Fruit fly (Drosophila melanogaster) whole organism, prepupa: ENCODE data around the gene Myt1.

Experiments
- Blimp-1 ChIP-seq: fragments of 200-800 bp; sonication (Bioruptor generic); optimal IDR thresholded peaks from 3 replicates; lab custom pipeline; 2017; ENCODE audit warnings: missing biosample characterization, missing genetic modification characterization, mild to moderate bottlenecking, moderate library complexity, missing genetic modification reagents
- CG10669 ChIP-seq: fragments of 200-800 bp; sonication (Bioruptor generic); optimal IDR thresholded peaks from 3 replicates; lab custom pipeline; 2018; ENCODE audit warnings: missing biosample characterization, mild to moderate bottlenecking, missing genetic modification characterization, moderate library complexity
- CG11294 ChIP-seq: fragments of 200-800 bp; sonication (Bioruptor generic); IDR thresholded peaks from 2 replicates; pipeline ENCODE4 v1.3.6; 2022; ENCODE audit warnings: missing biosample characterization, missing genetic modification characterization
- CG11902 ChIP-seq: fragments of 200-800 bp; sonication (Bioruptor generic); optimal IDR thresholded peaks from 3 replicates; lab custom pipeline; 2016; ENCODE audit warnings: missing biosample characterization, missing genetic modification characterization
- CG15336 ChIP-seq: fragments of 200-800 bp; sonication (Bioruptor generic); IDR thresholded peaks from 2 replicates; pipeline ENCODE4 v1.3.6; 2022; ENCODE audit warnings: missing biosample characterization, missing genetic modification characterization
- CG16779 ChIP-seq: fragments of 200-800 bp; sonication (Bioruptor generic); optimal IDR thresholded peaks from 3 replicates; lab custom pipeline; 2017; ENCODE audit warnings: missing biosample characterization, mild to moderate bottlenecking, missing genetic modification characterization
- CG3032 ChIP-seq: fragments of 200-800 bp; optimal IDR thresholded peaks from 2 replicates; lab custom pipeline; 2019; ENCODE audit warnings: missing biosample characterization, mild to moderate bottlenecking, missing genetic modification characterization, moderate library complexity
- CG31627 ChIP-seq: fragments of 200-800 bp; sonication (Bioruptor generic); optimal IDR thresholded peaks from 3 replicates; lab custom pipeline; 2016; ENCODE audit warnings: missing biosample characterization, missing genetic modification characterization
- CG32006 ChIP-seq: fragments of 200-800 bp; sonication (Bioruptor generic); optimal IDR thresholded peaks from 3 replicates; lab custom pipeline; 2017; ENCODE audit warnings: missing biosample characterization, mild to moderate bottlenecking, missing genetic modification characterization
- CG34406 ChIP-seq: fragments of 200-800 bp; sonication (Bioruptor generic); optimal IDR thresholded peaks from 3 replicates; lab custom pipeline; 2016; ENCODE audit warnings: missing biosample characterization, missing genetic modification characterization
- CG3919 ChIP-seq: fragments of 200-800 bp; sonication (Bioruptor generic); optimal IDR thresholded peaks from 3 replicates; lab custom pipeline; 2016; ENCODE audit warnings: missing biosample characterization, missing genetic modification characterization
- CG4318 ChIP-seq: fragments of 200-800 bp; sonication (Bioruptor generic); optimal IDR thresholded peaks from 3 replicates; lab custom pipeline; 2017; ENCODE audit warnings: missing biosample characterization, mild to moderate bottlenecking, missing genetic modification characterization
- CG6163 ChIP-seq: fragments of 200-800 bp; sonication (Bioruptor generic); IDR thresholded peaks from 3 replicates; pipeline ENCODE4 v1.3.6; 2022; ENCODE audit warnings: missing biosample characterization, missing genetic modification characterization
- CG6276 ChIP-seq: fragments of 200-800 bp; sonication (Bioruptor generic); optimal IDR thresholded peaks from 2 replicates; lab custom pipeline; 2017; ENCODE audit warnings: missing biosample characterization, mild to moderate bottlenecking, missing genetic modification characterization
- CG6792 ChIP-seq: fragments of 200-800 bp; sonication (Bioruptor generic); optimal IDR thresholded peaks from 3 replicates; lab custom pipeline; 2016; ENCODE audit warnings: missing biosample characterization, missing genetic modification characterization
- CG6808 ChIP-seq: fragments of 200-800 bp; sonication (Bioruptor generic); optimal IDR thresholded peaks from 3 replicates; lab custom pipeline; 2017; ENCODE audit warnings: missing biosample characterization, missing genetic modification characterization, mild to moderate bottlenecking, moderate library complexity, missing genetic modification reagents
- CG7368 ChIP-seq: fragments of 200-800 bp; sonication (Bioruptor generic); optimal IDR thresholded peaks from 3 replicates; lab custom pipeline; 2016; ENCODE audit warnings: missing biosample characterization, missing genetic modification characterization
- CG8119 ChIP-seq: fragments of 200-800 bp; sonication (Bioruptor generic); IDR thresholded peaks from 3 replicates; pipeline ENCODE4 v1.3.6; 2022; ENCODE audit warnings: missing biosample characterization, missing genetic modification characterization
- CG8319 ChIP-seq: fragments of 200-800 bp; sonication (Bioruptor generic); optimal IDR thresholded peaks from 3 replicates; lab custom pipeline; 2016; ENCODE audit warnings: missing biosample characterization, missing genetic modification characterization
- Eip75B ChIP-seq: fragments of 200-800 bp; sonication (Bioruptor generic); optimal IDR thresholded peaks from 3 replicates; lab custom pipeline; 2016; ENCODE audit warnings: missing biosample characterization, missing genetic modification characterization
- Eip78C ChIP-seq: fragments of 200-800 bp; sonication (Bioruptor generic); peaks from one replicate; lab custom pipeline; 2016; ENCODE audit warnings: missing biosample characterization, missing genetic modification characterization
- Eip93F ChIP-seq: fragments of 200-800 bp; sonication (Bioruptor generic); optimal IDR thresholded peaks from 2 replicates; lab custom pipeline; 2016; ENCODE audit warnings: missing biosample characterization, mild to moderate bottlenecking, missing genetic modification characterization
- Ets96B ChIP-seq: fragments of 200-800 bp; optimal IDR thresholded peaks from 2 replicates; lab custom pipeline; 2019; ENCODE audit warnings: missing biosample characterization, mild to moderate bottlenecking, missing genetic modification characterization, moderate library complexity
- Hr38 ChIP-seq: sonication (Bioruptor generic); optimal IDR thresholded peaks from 2 replicates; lab custom pipeline; 2016; ENCODE audit warnings: missing biosample characterization, missing genetic modification characterization
- Hr39 ChIP-seq: fragments of 200-800 bp; sonication (Bioruptor generic); optimal IDR thresholded peaks from 2 replicates; lab custom pipeline; 2016; ENCODE audit warnings: missing biosample characterization, missing genetic modification characterization
- Hr4 ChIP-seq: fragments of 200-800 bp; sonication (Bioruptor generic); optimal IDR thresholded peaks from 3 replicates; lab custom pipeline; 2016; ENCODE audit warnings: missing biosample characterization, missing genetic modification characterization
- Met ChIP-seq: fragments of 200-800 bp; sonication (Bioruptor generic); optimal IDR thresholded peaks from 3 replicates; lab custom pipeline; 2016; ENCODE audit warnings: missing biosample characterization, missing genetic modification characterization
- OdsH ChIP-seq: fragments of 200-800 bp; sonication (Bioruptor generic); optimal IDR thresholded peaks from 3 replicates; lab custom pipeline; 2016; ENCODE audit warnings: missing biosample characterization, missing genetic modification characterization
- Sox102F ChIP-seq: fragments of 200-800 bp; sonication (Bioruptor generic); optimal IDR thresholded peaks from 2 replicates; lab custom pipeline; 2016; ENCODE audit warnings: missing biosample characterization, mild to moderate bottlenecking, missing genetic modification characterization
- Sox14 ChIP-seq: fragments of 200-800 bp; sonication (Bioruptor generic); optimal IDR thresholded peaks from 3 replicates; lab custom pipeline; 2016; ENCODE audit warnings: missing biosample characterization, missing genetic modification characterization
- Sox15 ChIP-seq: fragments of 200-800 bp; sonication (Bioruptor generic); optimal IDR thresholded peaks from 3 replicates; lab custom pipeline; 2016; ENCODE audit warnings: missing biosample characterization, missing genetic modification characterization
- acj6 ChIP-seq: fragments of 200-800 bp; sonication (Bioruptor generic); optimal IDR thresholded peaks from 3 replicates; lab custom pipeline; 2016; ENCODE audit warnings: missing biosample characterization, missing genetic modification characterization
- cyc ChIP-seq: fragments of 200-800 bp; sonication (Bioruptor generic); optimal IDR thresholded peaks from 3 replicates; lab custom pipeline; 2016; ENCODE audit warnings: missing biosample characterization, missing genetic modification characterization
- dac ChIP-seq: fragments of 200-800 bp; sonication (Bioruptor generic); optimal IDR thresholded peaks from 2 replicates; lab custom pipeline; 2017; ENCODE audit warnings: missing biosample characterization, mild to moderate bottlenecking, missing genetic modification characterization
- dsx ChIP-seq: fragments of 200-800 bp; optimal IDR thresholded peaks from 3 replicates; lab custom pipeline; 2019; ENCODE audit warnings: missing biosample characterization, mild to moderate bottlenecking, missing genetic modification characterization, moderate library complexity; ENCODE audit not compliant: poor library complexity, severe bottlenecking
- eg ChIP-seq: fragments of 200-800 bp; sonication (Bioruptor generic); IDR thresholded peaks from 3 replicates; pipeline ENCODE4 v1.3.6; 2022; ENCODE audit warnings: missing biosample characterization, missing genetic modification characterization
- esn ChIP-seq: fragments of 200-800 bp; sonication (Bioruptor generic); optimal IDR thresholded peaks from 2 replicates; lab custom pipeline; 2016; ENCODE audit warnings: missing biosample characterization, mild to moderate bottlenecking, missing genetic modification characterization, moderate library complexity
- fd59A ChIP-seq: fragments of 200-800 bp; sonication (Bioruptor generic); optimal IDR thresholded peaks from 2 replicates; lab custom pipeline; 2017; ENCODE audit warnings: missing biosample characterization, mild to moderate bottlenecking, missing genetic modification characterization, missing genetic modification reagents
- fd85E ChIP-seq: fragments of 200-800 bp; sonication (Bioruptor generic); optimal IDR thresholded peaks from 3 replicates; lab custom pipeline; 2016; ENCODE audit warnings: missing biosample characterization, missing genetic modification characterization
- fkh ChIP-seq: fragments of 200-800 bp; sonication (Bioruptor generic); optimal IDR thresholded peaks from 3 replicates; lab custom pipeline; 2017; ENCODE audit warnings: missing biosample characterization, mild to moderate bottlenecking, missing genetic modification characterization, moderate library complexity
- lz ChIP-seq: fragments of 200-800 bp; sonication (Bioruptor generic); optimal IDR thresholded peaks from 3 replicates; lab custom pipeline; 2016; ENCODE audit warnings: missing biosample characterization, missing genetic modification characterization
- net ChIP-seq: fragments of 200-800 bp; sonication (Bioruptor generic); optimal IDR thresholded peaks from 3 replicates; lab custom pipeline; 2016; ENCODE audit warnings: missing biosample characterization, missing genetic modification characterization
- pdm3 ChIP-seq: fragments of 200-800 bp; sonication (Bioruptor generic); optimal IDR thresholded peaks from 3 replicates; lab custom pipeline; 2016; ENCODE audit warnings: missing biosample characterization, missing genetic modification characterization
- salr ChIP-seq, 2 experiments: fragments of 200-800 bp; sonication (Bioruptor generic); optimal IDR thresholded peaks; 3 replicates each; lab custom pipeline; 2016 to 2018; ENCODE audit warnings: missing biosample characterization in 2 of 2, missing genetic modification characterization in 2 of 2, mild to moderate bottlenecking in 1 of 2
- spab ChIP-seq: fragments of 200-800 bp; sonication (Bioruptor generic); optimal IDR thresholded peaks from 2 replicates; lab custom pipeline; 2017; ENCODE audit warnings: missing biosample characterization, mild to moderate bottlenecking, missing genetic modification characterization, missing genetic modification reagents
- ss ChIP-seq, 2 experiments: fragments of 200-800 bp; sonication (Bioruptor generic); optimal IDR thresholded peaks; 2 replicates in 1 of 2; 3 replicates in 1 of 2; lab custom pipeline; 2017 to 2018; ENCODE audit warnings: mild to moderate bottlenecking in 2 of 2, missing biosample characterization in 2 of 2, missing genetic modification characterization in 2 of 2, moderate library complexity in 1 of 2
- topi ChIP-seq: fragments of 200-800 bp; sonication (Bioruptor generic); optimal IDR thresholded peaks from 3 replicates; lab custom pipeline; 2016; ENCODE audit warnings: missing biosample characterization, missing genetic modification characterization
- vri ChIP-seq: fragments of 200-800 bp; sonication (Bioruptor generic); optimal IDR thresholded peaks from 3 replicates; lab custom pipeline; 2016; ENCODE audit warnings: missing biosample characterization, mild to moderate bottlenecking, missing genetic modification characterization

Myt1 gene

DNA sequence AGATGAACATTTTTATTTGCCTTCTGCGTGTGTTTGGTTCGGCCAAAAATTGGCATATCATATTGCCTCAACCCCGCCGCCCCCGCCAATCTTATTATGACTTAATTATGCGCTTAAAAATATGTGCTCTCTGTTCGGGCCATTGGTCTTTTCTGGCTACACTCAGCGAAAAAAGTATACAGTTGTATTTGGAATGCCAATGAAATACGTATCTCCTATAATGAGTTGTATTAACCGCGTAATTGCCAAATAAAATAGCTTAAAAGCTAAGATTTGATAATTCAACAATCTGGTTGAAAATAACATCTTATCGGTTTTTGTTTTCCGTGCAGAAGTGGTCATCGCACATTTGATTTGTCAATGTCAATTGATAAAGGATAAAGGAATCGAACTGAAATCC lies 40.6 kb upstream of the Myt1 start (continued):
- TF ChIP-seq Hr4 (GFP tag; lab: Kevin White, UChicago) (no peak), CG6163 (GFP tag; lab: Robert Waterston, UW) (no peak), cyc (GFP tag; lab: Kevin White, UChicago) (peak; percentile 7), Blimp-1 (no peak), topi (GFP tag; lab: Kevin White, UChicago) (peak; percentile 43), vri (no peak), CG11902 (GFP tag; lab: Kevin White, UChicago) (no peak), Sox14 (peak; percentile 10), dac (GFP tag; lab: Kevin White, UChicago) (no peak), Eip93F (GFP tag; lab: Kevin White, UChicago) (no peak), eg (no peak), CG10669 (GFP tag; lab: Kevin White, UChicago) (no peak), CG34406 (no peak), Hr39 (GFP tag; lab: Kevin White, UChicago) (peak; percentile 60), Sox102F (peak; percentile 31), Eip75B (no peak), fd85E (GFP tag; lab: Kevin White, UChicago) (no peak), CG15336 (GFP tag; lab: Robert Waterston, UW) (no peak), fd59A (GFP tag; lab: Kevin White, UChicago) (no peak), pdm3 (GFP tag; lab: Kevin White, UChicago) (peak; percentile 10)

- TF ChIP-seq net (GFP tag; lab: Kevin White, UChicago) (no peak), CG32006 (GFP tag; lab: Kevin White, UChicago) (peak; percentile 55), Eip93F (GFP tag; lab: Kevin White, UChicago) (no peak), CG3919 (peak; percentile 13), spab (no peak), pdm3 (GFP tag; lab: Kevin White, UChicago) (peak; percentile 43), dsx (GFP tag; lab: Kevin White, UChicago) (no peak), CG6808 (GFP tag; lab: Kevin White, UChicago) (no peak), CG7368 (GFP tag; lab: Kevin White, UChicago) (no peak), Eip78C (GFP tag; lab: Kevin White, UChicago) (peak; percentile 80), Ets96B (no peak), fkh (GFP tag; lab: Kevin White, UChicago) (no peak), Sox15 (GFP tag; lab: Kevin White, UChicago) (peak; percentile 34), acj6 (GFP tag; lab: Kevin White, UChicago) (peak; percentile 41), topi (GFP tag; lab: Kevin White, UChicago) (peak; percentile 49), CG6792 (GFP tag; lab: Kevin White, UChicago) (peak; percentile 4), Sox14 (peak; percentile 26), CG8319 (GFP tag; lab: Kevin White, UChicago) (no peak), CG6276 (GFP tag; lab: Kevin White, UChicago) (no peak), ss (GFP tag; optimal IDR thresholded peaks at IDR 0.05; lab: Kevin White, UChicago) (no peak), CG31627 (peak; percentile 58), Eip75B (no peak), vri (peak; percentile 32), Hr38 (GFP tag; lab: Kevin White, UChicago) (no peak), OdsH (GFP tag; lab: Kevin White, UChicago) (peak; percentile 35), CG4318 (no peak), Met (GFP tag; lab: Kevin White, UChicago) (peak; percentile 33), CG16779 (tag; lab: Kevin White, UChicago) (no peak), CG3032 (tag; lab: Kevin White, UChicago) (no peak), lz (peak; percentile 47), CG11294 (GFP tag; lab: Robert Waterston, UW) (no peak), salr (GFP tag; optimal IDR thresholded peaks at IDR 0.05; lab: Kevin White, UChicago) (no peak), CG8119 (GFP tag; lab: Robert Waterston, UW) (no peak; the same call in 2 of the 3 replicates), CG10669 (GFP tag; lab: Kevin White, UChicago) (no peak), eg (peak; percentile 46; the same call in 1 of the 3 replicates), CG11902 (GFP tag; lab: Kevin White, UChicago) (peak; percentile 40), esn (GFP tag; lab: Kevin White, UChicago) (peak; percentile 45), CG15336 (GFP tag; lab: Robert Waterston, UW) (peak; percentile 43; the same call in 1 of the 2 replicates), fd85E (GFP tag; lab: Kevin White, UChicago) (no peak), Sox102F (no peak), CG6163 (GFP tag; lab: Robert Waterston, UW) (no peak), Blimp-1 (no peak), fd59A (GFP tag; lab: Kevin White, UChicago) (no peak)
Measured at dm6 chr3L:5819310-5819709, 39.9 kb upstream of the Myt1 start.
